4 worm cellular contexts compared by ENCODE assay signal in the genomic region with DNA sequence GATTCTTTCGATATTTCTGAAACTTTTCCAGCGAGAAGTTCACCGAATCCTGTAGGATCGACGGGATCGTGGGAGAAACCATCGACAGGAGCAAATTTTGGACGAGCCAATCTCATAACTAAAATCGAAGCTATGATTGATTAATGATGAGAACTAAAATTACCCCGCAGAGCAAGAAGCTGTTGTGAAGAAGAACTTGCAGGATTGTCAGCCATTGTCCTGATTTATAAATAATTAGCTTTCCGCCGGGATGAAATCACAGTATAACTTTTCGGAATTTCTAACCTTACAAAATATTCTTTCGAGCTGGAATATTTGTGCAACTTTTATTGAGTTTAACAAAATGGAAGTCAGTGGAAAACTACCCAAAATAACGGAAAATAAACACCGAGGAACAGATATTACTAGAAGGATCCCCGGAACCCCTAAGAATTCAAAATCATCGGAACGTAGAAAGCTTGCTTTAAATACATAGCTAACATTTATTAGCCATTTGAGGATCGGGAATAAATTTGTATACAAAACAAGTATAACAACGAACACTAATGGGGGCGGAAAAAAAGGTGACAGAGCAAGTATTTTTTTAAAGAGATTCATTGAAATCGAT.
TF ChIP-seq lines count a peak whose summit lies in the region.

A gene (minus strand): TSS at position 312 of the 607 bp plus-strand sequence.

TF ChIP-seq in whole organism, L1 larva, 84 proteins besides CTCF, POLR2A, EP300 and RAD21 (continued from another document):
- TF ChIP-seq nhr-90 (tag; optimal IDR thresholded peaks at IDR 0.05; lab: Kevin White, UChicago; ENCODE audit: poor library complexity) (peak; percentile 39), ceh-82 (tag; optimal IDR thresholded peaks at IDR 0.05; lab: Kevin White, UChicago) (peak in 1 of 3 experiments; percentile 16), aly-2 (tag; optimal IDR thresholded peaks at IDR 0.05; lab: Kevin White, UChicago) (peak; percentile 75), nhr-237 (tag; optimal IDR thresholded peaks at IDR 0.05; lab: Kevin White, UChicago) (no peak), snu-23 (GFP tag; optimal IDR thresholded peaks at IDR 0.05; lab: Kevin White, UChicago) (peak; percentile 32)

TF ChIP-seq in whole organism, L2 larva, 48 proteins besides CTCF, POLR2A, EP300 and RAD21 (continued from another document):
- TF ChIP-seq lsy-2 (tag; optimal IDR thresholded peaks at IDR 0.05; lab: Kevin White, UChicago) (peak; percentile 25 to 50), aly-2 (tag; optimal IDR thresholded peaks at IDR 0.05; lab: Kevin White, UChicago) (no peak), unc-62 (GFP tag; optimal IDR thresholded peaks at IDR 0.05; lab: Kevin White, UChicago) (no peak), crh-2 (tag; optimal IDR thresholded peaks at IDR 0.05; lab: Kevin White, UChicago) (peak; percentile 51), ztf-11 (tag; optimal IDR thresholded peaks at IDR 0.05; lab: Kevin White, UChicago) (no peak), ztf-4 (tag; optimal IDR thresholded peaks at IDR 0.05; lab: Kevin White, UChicago) (peak; percentile 69)
TF ChIP-seq in whole organism, L2 larva: peak in this region for 6.

TF ChIP-seq in whole organism, L4 larva, 104 proteins besides CTCF, POLR2A, EP300 and RAD21 (continued from another document):
- TF ChIP-seq lin-29 (GFP tag; IDR thresholded peaks at IDR 0.05; lab: Robert Waterston, UW), result no peak
- TF ChIP-seq dmd-8 (GFP tag; IDR thresholded peaks at IDR 0.05; lab: Robert Waterston, UW), result no peak
- no peak for TF ChIP-seq daf-16 (GFP tag; optimal IDR thresholded peaks at IDR 0.05; lab: Kevin White, UChicago)
- peak; percentile 14 for TF ChIP-seq daf-16 (tag; optimal IDR thresholded peaks at IDR 0.05; lab: Kevin White, UChicago)
- TF ChIP-seq madf-5 (GFP tag; IDR thresholded peaks at IDR 0.05; lab: Robert Waterston, UW), result 0 out of 4 replicates have a peak, but pooled peaks of 1 of the 2 experiments have one; percentile 39
- TF ChIP-seq set-16 (GFP tag; IDR thresholded peaks at IDR 0.05; lab: Robert Waterston, UW), result no peak
- no peak for TF ChIP-seq F26F4.8 (GFP tag; conservative IDR thresholded peaks at IDR 0.05; lab: Robert Waterston, UW)
- TF ChIP-seq dve-1 (tag; optimal IDR thresholded peaks at IDR 0.05; lab: Kevin White, UChicago; ENCODE audit: insufficient read depth), result peak; percentile 33
- 0 out of 2 replicates have a peak, but pooled peaks have one; percentile 72 for TF ChIP-seq F44E2.7 (GFP tag; IDR thresholded peaks at IDR 0.05; lab: Robert Waterston, UW)
- peak; percentile 3 for TF ChIP-seq Y5F2A.4 (GFP tag; optimal IDR thresholded peaks at IDR 0.05; lab: Kevin White, UChicago)
- no peak for TF ChIP-seq zag-1 (tag; optimal IDR thresholded peaks at IDR 0.05; lab: Kevin White, UChicago)
- TF ChIP-seq mdt-29 (GFP tag; IDR thresholded peaks at IDR 0.05; lab: Robert Waterston, UW), result no peak; the same call in 1 of the 2 replicates
- peak; percentile 54 for TF ChIP-seq snpc-1.2 (GFP tag; IDR thresholded peaks at IDR 0.05; lab: Robert Waterston, UW)
- no peak for TF ChIP-seq pqm-1 (tag; optimal IDR thresholded peaks at IDR 0.05; lab: Kevin White, UChicago)
- no peak for TF ChIP-seq madf-9 (GFP tag; conservative IDR thresholded peaks at IDR 0.05; lab: Robert Waterston, UW)
- no peak for TF ChIP-seq mdl-1 (tag; optimal IDR thresholded peaks at IDR 0.05; lab: Kevin White, UChicago)
- peak; percentile 31 for TF ChIP-seq F10B5.3 (tag; optimal IDR thresholded peaks at IDR 0.05; lab: Kevin White, UChicago)
- TF ChIP-seq tra-1 (GFP tag; IDR thresholded peaks at IDR 0.05; lab: Robert Waterston, UW), result 0 out of 2 replicates have a peak, but pooled peaks have one; percentile 16
- no peak for TF ChIP-seq lin-1 (GFP tag; IDR thresholded peaks at IDR 0.05; lab: Robert Waterston, UW)
- TF ChIP-seq php-3 (GFP tag; IDR thresholded peaks at IDR 0.05; lab: Robert Waterston, UW), result no peak
- no peak for TF ChIP-seq daf-8 (GFP tag; IDR thresholded peaks at IDR 0.05; lab: Robert Waterston, UW)
- TF ChIP-seq vab-7 (GFP tag; IDR thresholded peaks at IDR 0.05; lab: Robert Waterston, UW), result no peak
- no peak for TF ChIP-seq dmd-9 (GFP tag; IDR thresholded peaks at IDR 0.05; lab: Robert Waterston, UW)
- peak; percentile 39; the same call in 1 of the 2 replicates for TF ChIP-seq ctbp-1 (GFP tag; IDR thresholded peaks at IDR 0.05; lab: Robert Waterston, UW)
- TF ChIP-seq spr-1 (tag; optimal IDR thresholded peaks at IDR 0.05; lab: Kevin White, UChicago), result peak; percentile 10
- TF ChIP-seq egl-43 (GFP tag; IDR thresholded peaks at IDR 0.05; lab: Robert Waterston, UW), result no peak
- peak; percentile 40; the same call in 1 of the 2 replicates for TF ChIP-seq T26A8.4 (GFP tag; IDR thresholded peaks at IDR 0.05; lab: Robert Waterston, UW)
- 0 out of 2 replicates have a peak, but pooled peaks have one; percentile 48 for TF ChIP-seq Y75B8A.6 (GFP tag; IDR thresholded peaks at IDR 0.05; lab: Robert Waterston, UW)
- peak; percentile 58 for TF ChIP-seq nhr-102 (tag; optimal IDR thresholded peaks at IDR 0.05; lab: Kevin White, UChicago)
- no peak for TF ChIP-seq aha-1 (tag; lab: Kevin White, UChicago)
- TF ChIP-seq ceh-32 (tag; optimal IDR thresholded peaks at IDR 0.05; lab: Kevin White, UChicago; ENCODE audit: poor library complexity), result no peak
- TF ChIP-seq saeg-2 (GFP tag; IDR thresholded peaks at IDR 0.05; lab: Robert Waterston, UW), result no peak
- TF ChIP-seq zip-2 (tag; optimal IDR thresholded peaks at IDR 0.05; lab: Kevin White, UChicago), result no peak
- peak; percentile 74 for TF ChIP-seq lin-38 (GFP tag; IDR thresholded peaks at IDR 0.05; lab: Robert Waterston, UW)
- TF ChIP-seq mes-2 (tag; optimal IDR thresholded peaks at IDR 0.05; lab: Kevin White, UChicago; ENCODE audit: poor library complexity, severe bottlenecking), result no peak
- TF ChIP-seq fkh-10 (GFP tag; optimal IDR thresholded peaks at IDR 0.05; lab: Kevin White, UChicago), result no peak
- TF ChIP-seq hlh-11 (tag; optimal IDR thresholded peaks at IDR 0.05; lab: Kevin White, UChicago), result no peak
- peak in 1 of 2 experiments; percentile 64 for TF ChIP-seq lsy-2 (tag; optimal IDR thresholded peaks at IDR 0.05; lab: Kevin White, UChicago)
- no peak; the same call in 1 of the 2 replicates for TF ChIP-seq pha-4 (GFP tag; IDR thresholded peaks at IDR 0.05; lab: Robert Waterston, UW)
- TF ChIP-seq pha-4 (tag; optimal IDR thresholded peaks at IDR 0.05; lab: Kevin White, UChicago), result no peak
- no peak for TF ChIP-seq F37D6.2 (tag; optimal IDR thresholded peaks at IDR 0.05; lab: Kevin White, UChicago)
- peak; percentile 72 for TF ChIP-seq arid-1 (GFP tag; conservative IDR thresholded peaks at IDR 0.05; lab: Robert Waterston, UW)
- no peak for TF ChIP-seq zfp-3 (GFP tag; conservative IDR thresholded peaks at IDR 0.05; lab: Robert Waterston, UW)
- TF ChIP-seq fos-1 (tag; optimal IDR thresholded peaks at IDR 0.05; lab: Kevin White, UChicago), result no peak
- TF ChIP-seq duxl-1 (tag; optimal IDR thresholded peaks at IDR 0.05; lab: Kevin White, UChicago; ENCODE audit: poor library complexity), result no peak
TF ChIP-seq in whole organism, L4 larva: peak in this region for 22.

TF ChIP-seq in whole organism, young adult, 124 proteins besides CTCF, POLR2A, EP300 and RAD21 (continued from another document and continues in another):
- no peak for TF ChIP-seq zim-3 (tag; optimal IDR thresholded peaks at IDR 0.05; lab: Kevin White, UChicago)
- peak; percentile 67 for TF ChIP-seq snpc-1.3 (tag; optimal IDR thresholded peaks at IDR 0.05; lab: Kevin White, UChicago; ENCODE audit: insufficient read depth)
- TF ChIP-seq nhr-179 (tag; optimal IDR thresholded peaks at IDR 0.05; lab: Kevin White, UChicago), result no peak
- peak; percentile 39; the same call in 1 of the 2 replicates for TF ChIP-seq madf-8 (GFP tag; conservative IDR thresholded peaks at IDR 0.05; lab: Robert Waterston, UW)
- no peak for TF ChIP-seq ztf-22 (GFP tag; optimal IDR thresholded peaks at IDR 0.05; lab: Kevin White, UChicago)
- no peak for TF ChIP-seq lin-40 (tag; optimal IDR thresholded peaks at IDR 0.05; lab: Kevin White, UChicago)
- peak; percentile 91 for TF ChIP-seq F39B2.1 (GFP tag; IDR thresholded peaks at IDR 0.05; lab: Robert Waterston, UW)
- TF ChIP-seq somi-1 (GFP tag; optimal IDR thresholded peaks at IDR 0.05; lab: Kevin White, UChicago), result no peak
- peak; percentile 72; the same call in 1 of the 2 replicates for TF ChIP-seq pbrm-1 (GFP tag; IDR thresholded peaks at IDR 0.05; lab: Robert Waterston, UW)
- TF ChIP-seq F37B4.10 (GFP tag; IDR thresholded peaks at IDR 0.05; lab: Robert Waterston, UW), result no peak
- TF ChIP-seq ceh-100 (GFP tag; IDR thresholded peaks at IDR 0.05; lab: Robert Waterston, UW), result peak; percentile 63
- no peak for TF ChIP-seq attf-3 (GFP tag; conservative IDR thresholded peaks at IDR 0.05; lab: Robert Waterston, UW)
- peak; percentile 34 for TF ChIP-seq ztf-26 (tag; optimal IDR thresholded peaks at IDR 0.05; lab: Kevin White, UChicago)
- peak; percentile 36; the same call in 1 of the 2 replicates for TF ChIP-seq D2030.7 (GFP tag; IDR thresholded peaks at IDR 0.05; lab: Robert Waterston, UW)
- no peak for TF ChIP-seq tbx-9 (tag; optimal IDR thresholded peaks at IDR 0.05; lab: Kevin White, UChicago; ENCODE audit: borderline replicate concordance)
- TF ChIP-seq ZK185.1 (tag; optimal IDR thresholded peaks at IDR 0.05; lab: Kevin White, UChicago; ENCODE audit: poor library complexity, severe bottlenecking), result no peak
- no peak for TF ChIP-seq fkh-3 (tag; optimal IDR thresholded peaks at IDR 0.05; lab: Kevin White, UChicago)
- peak; percentile 83 for TF ChIP-seq lin-26 (GFP tag; IDR thresholded peaks at IDR 0.05; lab: Robert Waterston, UW)
- 0 out of 2 replicates have a peak, but pooled peaks have one; percentile 30 for TF ChIP-seq lir-1 (GFP tag; conservative IDR thresholded peaks at IDR 0.05; lab: Robert Waterston, UW)
- peak; percentile 77 for TF ChIP-seq chd-7 (tag; optimal IDR thresholded peaks at IDR 0.05; lab: Kevin White, UChicago)
- TF ChIP-seq F49E8.2 (tag; optimal IDR thresholded peaks at IDR 0.05; lab: Kevin White, UChicago; ENCODE audit: insufficient read depth), result peak; percentile 56
- no peak for TF ChIP-seq ccch-3 (GFP tag; optimal IDR thresholded peaks at IDR 0.05; lab: Kevin White, UChicago)
- no peak for TF ChIP-seq F57A8.1 (GFP tag; optimal IDR thresholded peaks at IDR 0.05; lab: Kevin White, UChicago)
- TF ChIP-seq snpc-3.4 (tag; optimal IDR thresholded peaks at IDR 0.05; lab: Kevin White, UChicago), result peak; percentile 76
- peak; percentile 90 for TF ChIP-seq Y53G8AR.9 (GFP tag; conservative IDR thresholded peaks at IDR 0.05; lab: Robert Waterston, UW)
- TF ChIP-seq tlf-1 (GFP tag; optimal IDR thresholded peaks at IDR 0.05; lab: Kevin White, UChicago), result peak; percentile 87
- no peak for TF ChIP-seq let-526 (GFP tag; IDR thresholded peaks at IDR 0.05; lab: Robert Waterston, UW)
- peak; percentile 34 for TF ChIP-seq dpff-1 (tag; optimal IDR thresholded peaks at IDR 0.05; lab: Kevin White, UChicago)
- TF ChIP-seq K12H6.12 (tag; optimal IDR thresholded peaks at IDR 0.05; lab: Kevin White, UChicago), result no peak
- TF ChIP-seq F55B11.4 (tag; optimal IDR thresholded peaks at IDR 0.05; lab: Kevin White, UChicago; ENCODE audit: borderline replicate concordance, insufficient read depth), result no peak
- TF ChIP-seq tbp1 (GFP tag; optimal IDR thresholded peaks at IDR 0.05; lab: Kevin White, UChicago), result peak; percentile 63
- TF ChIP-seq xnd-1 (tag; optimal IDR thresholded peaks at IDR 0.05; lab: Kevin White, UChicago), result peak; percentile 38
- TF ChIP-seq ama-1 (optimal IDR thresholded peaks at IDR 0.05; lab: Kevin White, UChicago), result no peak
- TF ChIP-seq ama-1 (GFP tag; optimal IDR thresholded peaks at IDR 0.05; lab: Kevin White, UChicago), result peak in 1 of 2 experiments; percentile 62
- TF ChIP-seq Y56A3A.18 (GFP tag; IDR thresholded peaks at IDR 0.05; lab: Robert Waterston, UW), result peak; percentile 77
- peak in 1 of 2 experiments; percentile 35 for TF ChIP-seq let-607 (tag; optimal IDR thresholded peaks at IDR 0.05; lab: Kevin White, UChicago)
- peak; percentile 43 for TF ChIP-seq egl-44 (GFP tag; IDR thresholded peaks at IDR 0.05; lab: Robert Waterston, UW)
- no peak for TF ChIP-seq T07F8.4 (tag; optimal IDR thresholded peaks at IDR 0.05; lab: Kevin White, UChicago)
- TF ChIP-seq die-1 (tag; optimal IDR thresholded peaks at IDR 0.05; lab: Kevin White, UChicago), result peak; percentile 38
- TF ChIP-seq ekl-4 (GFP tag; IDR thresholded peaks at IDR 0.05; lab: Robert Waterston, UW), result peak; percentile 93
- no peak for TF ChIP-seq mel-28 (tag; optimal IDR thresholded peaks at IDR 0.05; lab: Kevin White, UChicago; ENCODE audit: borderline replicate concordance)
- TF ChIP-seq ztf-28 (GFP tag; IDR thresholded peaks at IDR 0.05; lab: Robert Waterston, UW), result no peak
- TF ChIP-seq ceh-27 (GFP tag; optimal IDR thresholded peaks at IDR 0.05; lab: Kevin White, UChicago), result no peak
- TF ChIP-seq ceh-40 (GFP tag; IDR thresholded peaks at IDR 0.05; lab: Robert Waterston, UW), result no peak; the same call in none of the 2 replicates
- no peak for TF ChIP-seq ztf-6 (GFP tag; IDR thresholded peaks at IDR 0.05; lab: Robert Waterston, UW)
- TF ChIP-seq B0336.3 (GFP tag; IDR thresholded peaks at IDR 0.05; lab: Robert Waterston, UW), result peak; percentile 94
- peak; percentile 69; the same call in 1 of the 2 replicates for TF ChIP-seq nfyb-1 (GFP tag; IDR thresholded peaks at IDR 0.05; lab: Robert Waterston, UW)
- TF ChIP-seq ztf-25 (GFP tag; IDR thresholded peaks at IDR 0.05; lab: Robert Waterston, UW), result peak; percentile 66; the same call in 1 of the 2 replicates
- no peak for TF ChIP-seq Y95B8A.8 (GFP tag; IDR thresholded peaks at IDR 0.05; lab: Robert Waterston, UW)
- no peak for TF ChIP-seq unc-62 (GFP tag; optimal IDR thresholded peaks at IDR 0.05; lab: Kevin White, UChicago)
- no peak for TF ChIP-seq nhr-120 (GFP tag; IDR thresholded peaks at IDR 0.05; lab: Robert Waterston, UW)
- no peak for TF ChIP-seq K11D2.4 (GFP tag; IDR thresholded peaks at IDR 0.05; lab: Robert Waterston, UW)
- no peak for TF ChIP-seq attf-5 (GFP tag; optimal IDR thresholded peaks at IDR 0.05; lab: Kevin White, UChicago)
- TF ChIP-seq mcd-1 (GFP tag; IDR thresholded peaks at IDR 0.05; lab: Robert Waterston, UW), result peak; percentile 44
- peak; percentile 24 for TF ChIP-seq ztf-18 (tag; optimal IDR thresholded peaks at IDR 0.05; lab: Kevin White, UChicago)
- TF ChIP-seq efl-1 (GFP tag; optimal IDR thresholded peaks at IDR 0.05; lab: Kevin White, UChicago), result no peak
- no peak for TF ChIP-seq egrh-3 (GFP tag; IDR thresholded peaks at IDR 0.05; lab: Robert Waterston, UW)
- TF ChIP-seq F10E7.11 (tag; optimal IDR thresholded peaks at IDR 0.05; lab: Kevin White, UChicago), result peak; percentile 53
- TF ChIP-seq lsl-1 (GFP tag; optimal IDR thresholded peaks at IDR 0.05; lab: Kevin White, UChicago), result peak; percentile 17
- no peak for TF ChIP-seq nhr-80 (tag; optimal IDR thresholded peaks at IDR 0.05; lab: Kevin White, UChicago)
- TF ChIP-seq F23B12.7 (tag; optimal IDR thresholded peaks at IDR 0.05; lab: Kevin White, UChicago; ENCODE audit: insufficient read depth), result no peak
- TF ChIP-seq hlh-26 (GFP tag; conservative IDR thresholded peaks at IDR 0.05; lab: Robert Waterston, UW), result no peak
- no peak for TF ChIP-seq sptf-2 (GFP tag; optimal IDR thresholded peaks at IDR 0.05; lab: Kevin White, UChicago)
- TF ChIP-seq F57C9.4 (tag; optimal IDR thresholded peaks at IDR 0.05; lab: Kevin White, UChicago), result no peak
- peak; percentile 84 for TF ChIP-seq repo-1 (tag; optimal IDR thresholded peaks at IDR 0.05; lab: Kevin White, UChicago)
- TF ChIP-seq hrde-1 (tag; optimal IDR thresholded peaks at IDR 0.05; lab: Kevin White, UChicago; ENCODE audit: borderline replicate concordance), result peak; percentile 62
- TF ChIP-seq aptf-3 (GFP tag; IDR thresholded peaks at IDR 0.05; lab: Robert Waterston, UW), result peak; percentile 60; the same call in 1 of the 2 replicates
- TF ChIP-seq C17E4.6 (GFP tag; IDR thresholded peaks at IDR 0.05; lab: Robert Waterston, UW), result peak; percentile 62; the same call in 1 of the 2 replicates
- peak; percentile 49 for TF ChIP-seq hmg-1.2 (GFP tag; IDR thresholded peaks at IDR 0.05; lab: Robert Waterston, UW)
- TF ChIP-seq mxl-1 (tag; optimal IDR thresholded peaks at IDR 0.05; lab: Kevin White, UChicago), result peak; percentile 10
